Fruit fly (Drosophila melanogaster) whole organism: ENCODE data around the gene Trm7-32.

Source experiments
- Dll ChIP-seq: fragments of >200 bp; optimal IDR thresholded peaks from 2 replicates; lab custom pipeline; 2017
- EcR ChIP-seq, 2 experiments: fragments of >200 bp; optimal IDR thresholded peaks; 2 replicates each; lab custom pipeline; 2017; ENCODE audit warnings: missing biosample characterization in 2 of 2, missing genetic modification characterization in 2 of 2, missing genetic modification reagents in 2 of 2
- psq ChIP-seq: fragments of >200 bp; optimal IDR thresholded peaks from 2 replicates; lab custom pipeline; 2017
- usp ChIP-seq: fragments of >200 bp; optimal IDR thresholded peaks from 2 replicates; lab custom pipeline; 2017; ENCODE audit warnings: missing biosample characterization, missing genetic modification characterization, mixed read lengths

dm6 chr3R:17039993-17040807 is at the start of gene Trm7-32, which contains the start of gene CG18213:
- TF ChIP-seq usp (GFP tag; lab: Kevin White, UChicago) (no peak), psq (lab: Kevin White, UChicago) (no peak), Dll (lab: Kevin White, UChicago) (no peak), EcR (GFP tag; optimal IDR thresholded peaks at IDR 0.05; lab: Kevin White, UChicago) (no peak)
